Fruit fly (Drosophila melanogaster) whole organism, adult: ENCODE results near the gene CG46467.

Experiments used
- CG11617 ChIP-seq: fragments of 200-800 bp; sonication (Bioruptor generic); optimal IDR thresholded peaks from 2 replicates; lab custom pipeline; 2017; ENCODE audit warnings: mild to moderate bottlenecking, missing biosample characterization, missing genetic modification reagents, missing genetic modification characterization
- CG12768 ChIP-seq: fragments of 200-800 bp; sonication (Bioruptor generic); optimal IDR thresholded peaks from 2 replicates; lab custom pipeline; 2017; ENCODE audit warnings: missing biosample characterization, missing genetic modification characterization, mild to moderate bottlenecking, moderate library complexity, missing genetic modification reagents
- CG1620 ChIP-seq: fragments of 200-800 bp; sonication (Bioruptor generic); optimal IDR thresholded peaks from 2 replicates; lab custom pipeline; 2016; ENCODE audit warnings: missing biosample characterization, missing genetic modification characterization
- Mnt ChIP-seq: fragments of 200-800 bp; sonication (Bioruptor generic); optimal IDR thresholded peaks from 2 replicates; lab custom pipeline; 2016; ENCODE audit warnings: missing biosample characterization, mild to moderate bottlenecking, missing genetic modification characterization
- bab1 ChIP-seq: fragments of 200-800 bp; sonication (Bioruptor generic); optimal IDR thresholded peaks from 3 replicates; lab custom pipeline; 2019; ENCODE audit warnings: missing biosample characterization, mild to moderate bottlenecking, missing genetic modification characterization, moderate library complexity
- kay ChIP-seq: fragments of 200-800 bp; sonication (Bioruptor generic); peaks from one replicate; lab custom pipeline; 2016; ENCODE audit warnings: missing biosample characterization, missing genetic modification characterization, borderline replicate concordance
- toe ChIP-seq: fragments of 200-800 bp; sonication (Bioruptor generic); optimal IDR thresholded peaks from 2 replicates; lab custom pipeline; 2016; ENCODE audit warnings: missing biosample characterization, missing genetic modification characterization

dm6 chr3R:9886341-9886959, 12.0 kb downstream of the CG46467 start:
- TF ChIP-seq bab1 (no peak), CG1620 (GFP tag; lab: Kevin White, UChicago) (no peak), CG11617 (no peak), CG12768 (no peak), Mnt (GFP tag; lab: Kevin White, UChicago) (no peak), kay (GFP tag; lab: Kevin White, UChicago) (no peak), toe (GFP tag; lab: Kevin White, UChicago) (no peak)
